Worm (Caenorhabditis elegans): Measurements from ENCODE around the gene ZK632.10.

ce11 chrIII:9780665-9781304, 46.7 kb downstream of the ZK632.10 start, which contains the start of gene vha-1:
- TF ChIP-seq nfyb-1 (GFP tag; IDR thresholded peaks at IDR 0.05) (peak; percentile 67; the same call in 1 of the 2 replicates), lsy-27 (tag; optimal IDR thresholded peaks at IDR 0.05; ENCODE audit: borderline replicate concordance, insufficient read depth) (peak; percentile 43), Y67H2A.10 (GFP tag; conservative IDR thresholded peaks at IDR 0.05) (peak; percentile 93), F23B12.7 (tag; optimal IDR thresholded peaks at IDR 0.05; ENCODE audit: insufficient read depth) (peak; percentile 54), T07F8.4 (tag; optimal IDR thresholded peaks at IDR 0.05) (no peak), pha-4 (tag; optimal IDR thresholded peaks at IDR 0.05) (peak; percentile 92), let-607 (tag; optimal IDR thresholded peaks at IDR 0.05) (peak; percentile 87 to 91), ztf-6 (GFP tag; IDR thresholded peaks at IDR 0.05) (0 out of 2 replicates have a peak, but pooled peaks have one; percentile 45), unc-62 (GFP tag; optimal IDR thresholded peaks at IDR 0.05) (peak; percentile 18), rec-8 (tag; optimal IDR thresholded peaks at IDR 0.05) (no peak), ceh-27 (GFP tag; optimal IDR thresholded peaks at IDR 0.05) (peak; percentile 87)

Measured in whole organism, young adult.